Fruit fly (Drosophila melanogaster): ENCODE measurements around the gene CG13698.

Gene CG13698

DNA sequence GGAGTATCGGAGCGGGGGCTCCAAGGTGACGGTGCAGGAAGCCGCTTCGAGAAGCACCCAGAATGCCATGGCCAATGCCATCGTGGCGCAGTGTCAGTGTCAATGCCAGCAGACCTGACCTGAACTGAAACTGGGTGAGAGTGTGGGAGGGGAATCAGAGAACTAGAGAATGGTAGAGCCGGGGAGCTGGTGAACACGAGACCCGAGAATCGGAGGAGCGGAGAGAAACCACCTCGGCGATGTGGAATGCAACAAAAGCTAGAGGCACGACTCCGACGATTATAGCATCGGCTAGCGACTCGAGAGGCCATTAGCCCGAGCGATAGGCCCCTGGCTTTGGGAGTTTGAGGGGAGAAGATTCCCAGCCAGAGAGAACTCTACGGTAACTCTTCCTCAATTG is 24.0 kb downstream of the CG13698 start:
- TF ChIP-seq dsf (GFP tag; optimal IDR thresholded peaks at IDR 0.05; ENCODE audit: borderline replicate concordance) (no peak), dmrt93B (GFP tag; optimal IDR thresholded peaks at IDR 0.05) (no peak), Abd-B (GFP tag; optimal IDR thresholded peaks at IDR 0.05) (no peak), lola (GFP tag; optimal IDR thresholded peaks at IDR 0.05) (no peak), foxo (GFP tag; optimal IDR thresholded peaks at IDR 0.05) (no peak), Rel (GFP tag; optimal IDR thresholded peaks at IDR 0.05) (no peak), Rel (tag; optimal IDR thresholded peaks at IDR 0.05) (no peak), Hnf4 (GFP tag; optimal IDR thresholded peaks at IDR 0.05) (no peak), pan (optimal IDR thresholded peaks at IDR 0.05) (no peak), CG9705 (GFP tag; optimal IDR thresholded peaks at IDR 0.05) (no peak), ey (GFP tag; optimal IDR thresholded peaks at IDR 0.05) (no peak), OdsH (GFP tag; optimal IDR thresholded peaks at IDR 0.05) (no peak), sage (GFP tag; optimal IDR thresholded peaks at IDR 0.05) (no peak), Vsx2 (GFP tag; optimal IDR thresholded peaks at IDR 0.05; ENCODE audit: partially characterized antibody) (no peak), fru (GFP tag; optimal IDR thresholded peaks at IDR 0.05) (no peak)

DNA sequence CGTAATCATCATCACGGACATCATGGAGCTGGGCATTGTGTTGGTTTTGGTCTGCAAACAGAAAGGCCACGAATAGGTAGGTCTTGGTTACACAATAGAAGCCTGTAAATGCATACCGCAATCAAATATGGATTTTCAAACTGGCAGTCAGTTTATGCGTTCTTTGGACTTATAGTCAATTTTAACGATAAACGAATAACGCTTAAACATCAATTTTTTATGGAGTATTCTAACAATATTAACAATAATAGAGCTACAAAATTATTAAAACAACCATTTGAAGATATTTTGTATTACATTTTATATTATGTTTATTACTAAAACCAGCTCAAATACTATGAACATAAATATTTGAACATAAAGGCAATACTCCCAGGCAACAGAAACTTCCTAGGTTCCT is 24.5 kb downstream of the CG13698 start:
- no peak for TF ChIP-seq Hnf4 (GFP tag; optimal IDR thresholded peaks at IDR 0.05)
- no peak for TF ChIP-seq tai (GFP tag; optimal IDR thresholded peaks at IDR 0.05)
- no peak for TF ChIP-seq N (GFP tag; optimal IDR thresholded peaks at IDR 0.05)
- no peak for TF ChIP-seq Rel (GFP tag; optimal IDR thresholded peaks at IDR 0.05)
- no peak for TF ChIP-seq Rel (tag; optimal IDR thresholded peaks at IDR 0.05)
- no peak for TF ChIP-seq Mio (GFP tag; optimal IDR thresholded peaks at IDR 0.05)
- TF ChIP-seq ey (GFP tag; optimal IDR thresholded peaks at IDR 0.05): no peak
- TF ChIP-seq sage (GFP tag; optimal IDR thresholded peaks at IDR 0.05): no peak
- no peak for TF ChIP-seq h (GFP tag; optimal IDR thresholded peaks at IDR 0.05)
- TF ChIP-seq Abd-B (GFP tag; optimal IDR thresholded peaks at IDR 0.05): no peak
- no peak for TF ChIP-seq CG9705 (GFP tag; optimal IDR thresholded peaks at IDR 0.05)
- no peak for TF ChIP-seq Hr83 (GFP tag; optimal IDR thresholded peaks at IDR 0.05; ENCODE audit: poor library complexity, severe bottlenecking)
- TF ChIP-seq woc (GFP tag; optimal IDR thresholded peaks at IDR 0.05): no peak
- no peak for TF ChIP-seq Sp1 (GFP tag; optimal IDR thresholded peaks at IDR 0.05)
- TF ChIP-seq pan (optimal IDR thresholded peaks at IDR 0.05): no peak
- no peak for TF ChIP-seq jim (GFP tag; optimal IDR thresholded peaks at IDR 0.05)
- TF ChIP-seq dmrt93B (GFP tag; optimal IDR thresholded peaks at IDR 0.05): no peak
- TF ChIP-seq rgr (GFP tag; optimal IDR thresholded peaks at IDR 0.05): no peak
- no peak for TF ChIP-seq CG32264 (GFP tag; optimal IDR thresholded peaks at IDR 0.05)

DNA sequence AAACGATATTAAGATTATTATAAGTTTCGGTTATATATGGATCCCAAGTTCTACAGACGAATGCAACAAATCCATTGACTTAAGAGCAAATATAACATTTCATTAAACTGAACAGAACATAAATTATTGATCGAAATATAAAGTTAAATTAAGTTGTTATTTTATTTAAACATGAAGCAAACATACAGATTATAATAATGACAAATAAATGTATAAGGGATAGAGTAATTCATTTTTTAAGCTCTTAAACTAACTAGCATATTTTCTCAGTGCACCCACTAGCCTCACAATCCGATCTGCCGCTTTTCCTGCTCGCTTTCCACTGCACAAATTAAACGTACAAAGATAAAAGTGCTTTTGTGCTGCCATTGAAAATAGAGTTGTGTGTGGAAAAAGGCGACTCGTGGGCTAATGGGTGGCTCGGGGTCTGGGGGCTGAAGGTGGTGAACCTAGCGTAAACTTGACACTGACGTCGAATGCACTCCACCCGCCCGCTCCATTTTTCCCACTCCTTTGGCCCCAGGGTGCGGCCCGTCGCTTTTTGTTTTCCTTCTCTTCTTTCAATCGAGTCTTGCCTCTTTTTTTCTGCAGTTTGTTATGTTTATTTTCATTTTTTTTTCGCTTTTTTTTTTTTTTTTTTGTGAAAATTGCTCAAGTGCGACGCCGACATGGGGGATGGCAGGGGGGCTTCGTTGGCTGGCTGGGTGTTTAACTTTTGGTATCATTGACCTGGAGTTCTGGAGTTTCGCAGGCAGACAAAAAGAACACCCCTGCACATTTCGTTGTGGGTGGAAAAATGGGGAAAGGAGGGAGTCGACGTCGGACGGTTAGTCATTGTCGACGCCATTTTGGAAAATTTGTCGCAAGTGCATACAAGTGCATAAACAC is 26.1 kb downstream of the CG13698 start:
- TF ChIP-seq GATAd (GFP tag; optimal IDR thresholded peaks at IDR 0.05) (no peak), fru (GFP tag; optimal IDR thresholded peaks at IDR 0.05) (peak; percentile 4), Jra (GFP tag; optimal IDR thresholded peaks at IDR 0.05) (no peak), Dfd (GFP tag; optimal IDR thresholded peaks at IDR 0.05) (no peak), h (GFP tag; optimal IDR thresholded peaks at IDR 0.05) (no peak), foxo (GFP tag; optimal IDR thresholded peaks at IDR 0.05) (peak in 1 of 2 experiments; percentile 47), psq (GFP tag; optimal IDR thresholded peaks at IDR 0.05) (no peak), Hr78 (GFP tag; optimal IDR thresholded peaks at IDR 0.05) (no peak), woc (GFP tag; optimal IDR thresholded peaks at IDR 0.05) (no peak), Vsx2 (GFP tag; optimal IDR thresholded peaks at IDR 0.05; ENCODE audit: partially characterized antibody) (no peak), lola (GFP tag; optimal IDR thresholded peaks at IDR 0.05) (no peak), sv (GFP tag; optimal IDR thresholded peaks at IDR 0.05) (no peak), N (GFP tag; optimal IDR thresholded peaks at IDR 0.05) (no peak), Mio (GFP tag; optimal IDR thresholded peaks at IDR 0.05) (no peak), CrebA (GFP tag; optimal IDR thresholded peaks at IDR 0.05; ENCODE audit: borderline replicate concordance) (no peak), Rel (GFP tag; optimal IDR thresholded peaks at IDR 0.05) (no peak), Rel (tag; optimal IDR thresholded peaks at IDR 0.05) (no peak), OdsH (GFP tag; optimal IDR thresholded peaks at IDR 0.05) (no peak), Sp1 (GFP tag; optimal IDR thresholded peaks at IDR 0.05) (peak; percentile 29), rgr (GFP tag; optimal IDR thresholded peaks at IDR 0.05) (no peak), Hnf4 (GFP tag; optimal IDR thresholded peaks at IDR 0.05) (no peak), Hr83 (GFP tag; optimal IDR thresholded peaks at IDR 0.05; ENCODE audit: poor library complexity, severe bottlenecking) (no peak), HLH106 (tag; optimal IDR thresholded peaks at IDR 0.05) (peak; percentile 2), dmrt93B (GFP tag; optimal IDR thresholded peaks at IDR 0.05) (no peak), usp (GFP tag; optimal IDR thresholded peaks at IDR 0.05) (no peak), Myc (optimal IDR thresholded peaks at IDR 0.05) (no peak), jim (GFP tag; optimal IDR thresholded peaks at IDR 0.05) (no peak)

All from whole organism, wandering third instar larva.